Fruit fly (Drosophila melanogaster): Measurements from ENCODE around the gene CG31705.

CG31705 gene

DNA sequence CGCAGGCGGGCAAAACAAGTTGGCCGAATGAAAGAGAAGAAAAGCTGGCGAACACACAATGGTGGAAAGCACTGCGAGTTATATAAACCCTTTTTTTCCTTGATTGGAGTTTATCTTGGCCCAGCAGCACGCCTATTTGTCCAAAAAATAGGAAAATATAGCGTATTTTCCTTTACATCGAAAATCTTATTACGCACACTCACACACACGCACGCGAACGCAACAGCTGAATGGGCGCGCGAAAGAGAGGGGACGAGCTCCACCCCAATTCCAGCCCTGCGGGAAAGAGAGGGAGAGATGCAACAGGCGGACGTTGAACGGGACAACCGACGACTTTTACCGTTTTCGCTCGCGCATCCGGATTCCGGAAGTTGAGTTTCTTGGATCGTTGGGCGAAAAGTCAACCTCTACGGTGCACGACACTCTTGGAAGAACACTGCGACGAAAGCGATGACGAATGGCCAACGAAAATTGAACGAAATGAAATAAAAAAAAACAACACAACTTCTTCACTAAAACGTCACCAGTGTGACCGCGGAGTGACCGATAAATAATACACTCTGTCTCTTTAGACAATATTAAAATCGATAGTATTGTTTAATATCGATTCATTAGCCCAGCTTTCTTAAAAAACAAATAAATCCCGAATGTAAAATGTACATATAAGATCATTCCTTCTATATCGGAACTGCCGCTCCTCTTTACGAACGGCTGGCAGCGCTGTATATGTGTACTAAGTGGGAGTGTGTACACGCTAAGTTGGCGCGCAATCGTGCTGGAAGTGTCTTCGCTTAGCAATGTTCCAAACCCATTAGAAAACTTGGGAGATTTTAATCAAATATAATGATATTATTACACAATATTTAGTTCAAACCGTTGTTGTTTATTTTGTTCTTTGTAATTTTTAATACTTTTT lies 11.2 kb downstream of the CG31705 start, which contains the start of the genes Dlg5 and CG4970 (continued):
- peak; percentile 37 for TF ChIP-seq pros (GFP tag; optimal IDR thresholded peaks at IDR 0.05)
- peak; percentile 68 for TF ChIP-seq Doc3 (GFP tag; IDR thresholded peaks at IDR 0.05; ENCODE audit: partially characterized antibody)
- TF ChIP-seq sens (GFP tag), result peak; percentile 57
- TF ChIP-seq CG13123 (GFP tag; optimal IDR thresholded peaks at IDR 0.05), result no peak
- TF ChIP-seq Asciz (GFP tag; optimal IDR thresholded peaks at IDR 0.05), result no peak
- TF ChIP-seq gt (GFP tag; IDR thresholded peaks at IDR 0.05), result no peak
- no peak for TF ChIP-seq lov (optimal IDR thresholded peaks at IDR 0.05)
- no peak for TF ChIP-seq lov (GFP tag; IDR thresholded peaks at IDR 0.05)
- TF ChIP-seq dpn (GFP tag; optimal IDR thresholded peaks at IDR 0.05), result peak in 1 of 2 experiments; percentile 17
- no peak for TF ChIP-seq lmd (GFP tag; IDR thresholded peaks at IDR 0.05)
- TF ChIP-seq CG14860 (GFP tag; IDR thresholded peaks at IDR 0.05; ENCODE audit: partially characterized antibody), result peak; percentile 46; the same call in 2 of the 3 replicates
- TF ChIP-seq TFAM (GFP tag; optimal IDR thresholded peaks at IDR 0.05), result no peak
- peak; percentile 51 for TF ChIP-seq Myb (GFP tag; optimal IDR thresholded peaks at IDR 0.05)
- TF ChIP-seq CG43689 (GFP tag; IDR thresholded peaks at IDR 0.05), result no peak
- TF ChIP-seq CG34376 (GFP tag; optimal IDR thresholded peaks at IDR 0.05), result no peak
- no peak for TF ChIP-seq Ravus (GFP tag; IDR thresholded peaks at IDR 0.05)
- TF ChIP-seq row (GFP tag; IDR thresholded peaks at IDR 0.05), result no peak
- TF ChIP-seq fd3F (GFP tag; optimal IDR thresholded peaks at IDR 0.05), result no peak
- TF ChIP-seq CG5245 (GFP tag; optimal IDR thresholded peaks at IDR 0.05), result no peak
- no peak for TF ChIP-seq CG12236 (GFP tag; optimal IDR thresholded peaks at IDR 0.05)
- TF ChIP-seq CG8388 (GFP tag; optimal IDR thresholded peaks at IDR 0.05), result no peak
- peak; percentile 89 for TF ChIP-seq gfzf (GFP tag; optimal IDR thresholded peaks at IDR 0.05)
- no peak for TF ChIP-seq repo (GFP tag; optimal IDR thresholded peaks at IDR 0.05)
- TF ChIP-seq CHES-1-like (GFP tag; optimal IDR thresholded peaks at IDR 0.05), result no peak
- peak; percentile 89 for TF ChIP-seq Nf-YB (GFP tag; optimal IDR thresholded peaks at IDR 0.05)
- TF ChIP-seq eyg (GFP tag; optimal IDR thresholded peaks at IDR 0.05), result no peak
- no peak for TF ChIP-seq CG10543 (GFP tag; optimal IDR thresholded peaks at IDR 0.05)
- no peak for TF ChIP-seq bsh (GFP tag; optimal IDR thresholded peaks at IDR 0.05)
- peak; percentile 65 for TF ChIP-seq CG3847 (GFP tag; IDR thresholded peaks at IDR 0.05)
- peak; percentile 79 for TF ChIP-seq CG13287 (GFP tag; IDR thresholded peaks at IDR 0.05; ENCODE audit: partially characterized antibody)
- no peak for TF ChIP-seq CG7987 (GFP tag; optimal IDR thresholded peaks at IDR 0.05)
- no peak; the same call in 1 of the 2 replicates for TF ChIP-seq E2f1 (GFP tag; IDR thresholded peaks at IDR 0.05)
- TF ChIP-seq da (GFP tag; optimal IDR thresholded peaks at IDR 0.05), result no peak
- TF ChIP-seq zfh1 (GFP tag; IDR thresholded peaks at IDR 0.05), result 0 out of 3 replicates have a peak, but pooled peaks have one; percentile 24
- no peak for TF ChIP-seq otp (GFP tag; IDR thresholded peaks at IDR 0.05)
- TF ChIP-seq btn (GFP tag; optimal IDR thresholded peaks at IDR 0.05), result no peak
- no peak for TF ChIP-seq CG15011 (GFP tag; optimal IDR thresholded peaks at IDR 0.05)
- TF ChIP-seq CG4617 (GFP tag; optimal IDR thresholded peaks at IDR 0.05; ENCODE audit: borderline replicate concordance), result peak; percentile 33
- TF ChIP-seq CrebB (tag; optimal IDR thresholded peaks at IDR 0.05), result no peak
- no peak for TF ChIP-seq CG32767 (GFP tag; IDR thresholded peaks at IDR 0.05)
- peak; percentile 61 for TF ChIP-seq CG10267 (tag; optimal IDR thresholded peaks at IDR 0.05)
- TF ChIP-seq lab (GFP tag; optimal IDR thresholded peaks at IDR 0.05), result no peak
- TF ChIP-seq CG15601 (tag; optimal IDR thresholded peaks at IDR 0.05), result no peak
- no peak for TF ChIP-seq CG9727 (GFP tag; optimal IDR thresholded peaks at IDR 0.05)
- no peak for TF ChIP-seq odd (GFP tag; optimal IDR thresholded peaks at IDR 0.05)
- no peak for TF ChIP-seq CG11456 (GFP tag; IDR thresholded peaks at IDR 0.05)
- TF ChIP-seq H15 (GFP tag; IDR thresholded peaks at IDR 0.05), result no peak
- TF ChIP-seq run (tag; optimal IDR thresholded peaks at IDR 0.05), result no peak
- 0 out of 3 replicates have a peak, but pooled peaks have one; percentile 72 for TF ChIP-seq hb (GFP tag; IDR thresholded peaks at IDR 0.05; ENCODE audit: partially characterized antibody)

Measured in whole organism, embryonic.